Worm (Caenorhabditis elegans) whole organism, early embryonic: ENCODE measurements around the gene hsp-4.

Experiments used
- B0310.2 ChIP-seq: sonication (generic microtip); optimal IDR thresholded peaks from 2 replicates; lab custom pipeline; 2016; ENCODE audit warnings: mild to moderate bottlenecking, missing genetic modification characterization, missing compliant biosample characterization
- F13C5.2 ChIP-seq: sonication (generic microtip); optimal IDR thresholded peaks from 2 replicates; lab custom pipeline; 2017; ENCODE audit warnings: mild to moderate bottlenecking, missing genetic modification characterization, inconsistent platforms, missing compliant biosample characterization
- ama-1 ChIP-seq: fragments of 150-350 bp; optimal IDR thresholded peaks from 2 replicates; lab custom pipeline; 2014
- flt-1 ChIP-seq: fragments of 200-800 bp; sonication (Bioruptor generic); IDR thresholded peaks from 2 replicates; pipeline ENCODE4 v1.3.6; 2022; ENCODE audit warnings: missing genetic modification characterization, missing compliant biosample characterization
- hmg-4 ChIP-seq: fragments of 200-800 bp; sonication (Bioruptor generic); optimal IDR thresholded peaks from 2 replicates; lab custom pipeline; 2018; ENCODE audit warnings: mild to moderate bottlenecking, missing genetic modification characterization, missing compliant biosample characterization
- pes-1 ChIP-seq: fragments of 200-800 bp; sonication (Bioruptor generic); IDR thresholded peaks from 2 replicates; pipeline ENCODE4 v1.3.6; 2022; ENCODE audit warnings: missing genetic modification reagents, missing genetic modification characterization, missing compliant biosample characterization
- tbx-11 ChIP-seq: fragments of 200-800 bp; sonication (Bioruptor generic); IDR thresholded peaks from 2 replicates; pipeline ENCODE4 v1.3.6; 2022; ENCODE audit warnings: missing genetic modification characterization, missing compliant biosample characterization
- tra-4 ChIP-seq: sonication (generic microtip); optimal IDR thresholded peaks from 2 replicates; lab custom pipeline; 2017; ENCODE audit warnings: missing genetic modification characterization, missing compliant biosample characterization

- TF ChIP-seq tra-4 (tag; lab: Kevin White, UChicago) (no peak), hmg-4 (GFP tag; lab: Kevin White, UChicago) (no peak), pes-1 (GFP tag; lab: Robert Waterston, UW) (no peak), B0310.2 (no peak), ama-1 (lab: Kevin White, UChicago) (no peak), tbx-11 (GFP tag; lab: Robert Waterston, UW) (no peak), flt-1 (no peak), F13C5.2 (tag; lab: Kevin White, UChicago) (no peak)
Measured at ce11 chrII:7326199-7326598, 26.2 kb downstream of the hsp-4 start.
